Worm (Caenorhabditis elegans) whole organism, young adult: ENCODE data around the gene str-94.

ENCODE experiments used
- B0261.1 ChIP-seq: sonication (generic microtip); optimal IDR thresholded peaks from 2 replicates; lab custom pipeline; 2016; ENCODE audit warnings: mild to moderate bottlenecking, missing genetic modification characterization, moderate library complexity, missing compliant biosample characterization
- dpl-1 ChIP-seq: fragments of 150-350 bp; optimal IDR thresholded peaks from 2 replicates; lab custom pipeline; 2014; ENCODE audit warnings: missing biosample characterization, missing genetic modification reagents, missing genetic modification characterization
- nfya-1 ChIP-seq: sonication (generic microtip); optimal IDR thresholded peaks from 2 replicates; lab custom pipeline; 2017; ENCODE audit warnings: antibody characterized with exemption, missing compliant biosample characterization, missing genetic modification characterization, borderline replicate concordance; ENCODE audit not compliant: insufficient read depth

DNA sequence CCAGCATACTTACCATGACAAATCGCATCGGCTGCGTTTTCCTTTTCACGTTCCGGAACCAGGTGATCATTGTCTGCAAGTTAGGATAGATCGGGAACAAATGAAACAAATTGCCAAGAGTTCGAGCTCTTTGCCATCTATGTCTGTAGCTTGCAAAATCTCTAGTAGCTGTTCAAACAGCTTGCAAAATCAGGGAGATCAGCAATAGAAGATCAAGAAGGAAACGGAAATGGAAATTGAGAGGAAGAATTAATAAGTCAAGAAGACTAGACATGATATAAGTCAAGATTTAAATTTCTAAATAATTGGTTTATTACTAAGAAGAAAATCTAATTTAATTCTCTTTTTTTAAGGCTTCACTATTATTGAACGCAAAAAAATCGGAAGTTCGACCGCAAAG is 16.8 kb downstream of the str-94 start, which contains the start of gene F07C3.3:
- no peak for TF ChIP-seq nfya-1
- no peak for TF ChIP-seq dpl-1 (GFP tag; lab: Kevin White, UChicago)
- no peak for TF ChIP-seq B0261.1 (tag; lab: Kevin White, UChicago)
